Fruit fly (Drosophila melanogaster): Measurements from ENCODE around the gene CG7568.

Gene CG7568

DNA sequence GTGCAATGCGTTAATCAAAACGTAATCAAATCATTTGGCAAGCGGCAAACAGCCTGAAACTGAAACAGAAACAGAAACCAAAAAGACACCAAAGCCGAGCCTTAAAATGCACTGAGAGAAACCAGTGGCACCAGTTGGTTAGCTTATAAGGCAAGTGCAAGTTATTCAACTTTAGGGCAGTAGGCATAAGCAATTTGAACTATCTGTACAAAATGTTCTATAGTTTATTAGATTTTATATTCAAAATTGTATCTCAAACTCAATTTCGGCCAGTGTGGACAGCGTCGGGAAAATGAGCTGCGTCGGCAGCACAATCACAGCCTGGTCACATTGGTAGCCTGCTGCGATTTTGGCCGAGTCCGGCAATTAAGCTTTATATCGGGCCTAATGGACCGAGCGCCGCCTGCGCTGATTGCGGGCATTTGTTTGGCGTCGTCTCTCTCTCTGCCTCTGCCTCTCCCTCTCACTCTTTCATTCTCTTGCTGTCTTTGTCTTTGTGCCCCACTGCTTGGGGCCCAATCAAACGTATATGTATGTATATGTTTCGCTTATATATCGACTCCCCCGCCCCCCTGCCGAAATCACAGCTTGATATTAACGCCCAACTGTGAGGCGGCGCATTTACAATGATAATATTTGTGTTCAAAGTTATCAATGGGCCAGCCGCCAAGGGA lies 33.5 kb downstream of the CG7568 start (continued):
- TF ChIP-seq CG11902 (GFP tag; optimal IDR thresholded peaks at IDR 0.05) (peak; percentile 77), CG7368 (GFP tag; optimal IDR thresholded peaks at IDR 0.05) (peak; percentile 72), CG11762 (GFP tag; optimal IDR thresholded peaks at IDR 0.05; ENCODE audit: insufficient read depth) (peak; percentile 51), Met (GFP tag; optimal IDR thresholded peaks at IDR 0.05) (peak; percentile 87), dsx (GFP tag; optimal IDR thresholded peaks at IDR 0.05; ENCODE audit: poor library complexity, severe bottlenecking) (peak; percentile 31), CG3032 (tag; optimal IDR thresholded peaks at IDR 0.05) (peak; percentile 65), salr (GFP tag; optimal IDR thresholded peaks at IDR 0.05) (peak; percentile 32 to 44), dac (GFP tag; optimal IDR thresholded peaks at IDR 0.05) (peak; percentile 5), Hr4 (GFP tag; optimal IDR thresholded peaks at IDR 0.05) (peak; percentile 69), pdm3 (GFP tag; optimal IDR thresholded peaks at IDR 0.05) (peak; percentile 76), Sox102F (GFP tag; optimal IDR thresholded peaks at IDR 0.05) (peak; percentile 84), Hr38 (GFP tag; optimal IDR thresholded peaks at IDR 0.05) (no peak), CG6792 (GFP tag; optimal IDR thresholded peaks at IDR 0.05) (peak; percentile 82), CG8632 (GFP tag; optimal IDR thresholded peaks at IDR 0.05) (peak; percentile 63), CG1621 (tag; optimal IDR thresholded peaks at IDR 0.05) (peak; percentile 56), acj6 (GFP tag; optimal IDR thresholded peaks at IDR 0.05) (peak; percentile 81), Sox14 (GFP tag; optimal IDR thresholded peaks at IDR 0.05) (peak; percentile 82), CG3919 (GFP tag; optimal IDR thresholded peaks at IDR 0.05) (peak; percentile 82), esn (GFP tag; optimal IDR thresholded peaks at IDR 0.05) (peak; percentile 91), CG16779 (tag; optimal IDR thresholded peaks at IDR 0.05) (no peak), vri (GFP tag; optimal IDR thresholded peaks at IDR 0.05) (peak; percentile 68), CG32006 (GFP tag; optimal IDR thresholded peaks at IDR 0.05) (peak; percentile 72), Lpt (GFP tag; optimal IDR thresholded peaks at IDR 0.05) (peak; percentile 40), ss (GFP tag; optimal IDR thresholded peaks at IDR 0.05) (peak in 1 of 2 experiments; percentile 63), Eip75B (GFP tag; optimal IDR thresholded peaks at IDR 0.05) (peak; percentile 82), CG8319 (GFP tag; optimal IDR thresholded peaks at IDR 0.05) (peak; percentile 47), Smox (GFP tag; optimal IDR thresholded peaks at IDR 0.05) (peak; percentile 82), Eip78C (GFP tag) (peak; percentile 93), fd59A (GFP tag; optimal IDR thresholded peaks at IDR 0.05) (peak; percentile 40), fkh (GFP tag; optimal IDR thresholded peaks at IDR 0.05) (peak; percentile 20), spab (GFP tag; optimal IDR thresholded peaks at IDR 0.05) (peak; percentile 61), Ets96B (tag; optimal IDR thresholded peaks at IDR 0.05) (peak; percentile 67), Blimp-1 (GFP tag; optimal IDR thresholded peaks at IDR 0.05) (peak; percentile 62), topi (GFP tag; optimal IDR thresholded peaks at IDR 0.05) (peak; percentile 92)

DNA sequence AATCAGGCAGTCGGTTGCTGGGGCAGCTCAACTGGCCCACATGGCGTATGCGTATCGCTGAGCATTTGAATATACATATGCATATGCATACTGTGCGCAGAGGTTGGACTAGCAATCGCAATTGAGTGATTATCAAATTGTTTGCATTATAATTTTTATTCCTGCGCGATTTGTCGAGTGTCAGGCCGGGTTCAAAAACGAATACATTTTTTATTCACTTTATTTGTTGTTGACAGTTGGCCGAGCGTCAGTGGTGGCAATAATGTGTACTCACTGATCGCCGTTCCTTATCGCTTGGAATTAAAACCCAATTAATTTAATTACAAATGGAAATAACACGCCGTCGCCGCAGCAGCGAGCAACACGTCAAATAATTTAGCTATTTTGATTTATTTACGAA lies 34.9 kb downstream of the CG7568 start:
- TF ChIP-seq net (GFP tag; optimal IDR thresholded peaks at IDR 0.05): no peak
- TF ChIP-seq Eip78C (GFP tag): peak; percentile 25
- TF ChIP-seq svp (GFP tag): peak; percentile 95
- TF ChIP-seq fkh (GFP tag; optimal IDR thresholded peaks at IDR 0.05): peak; percentile 61

DNA sequence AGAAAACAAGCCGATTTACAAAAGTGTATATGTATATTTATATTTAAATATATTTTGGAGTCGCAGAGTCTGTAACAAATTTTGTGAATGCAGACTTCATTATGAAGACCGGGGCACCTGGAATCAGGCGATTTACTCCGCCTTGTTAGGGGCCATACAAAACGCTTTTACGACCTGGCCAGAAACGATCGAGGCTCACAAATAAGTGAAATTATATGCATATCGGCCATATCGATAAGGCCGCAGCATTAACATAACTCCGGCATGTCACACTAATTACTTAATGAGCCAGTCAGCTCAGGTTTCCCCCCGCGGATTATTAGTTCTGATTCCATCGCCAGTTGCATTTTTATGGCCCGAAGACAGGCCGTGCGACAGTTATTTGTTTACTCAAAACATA lies 38.1 kb downstream of the CG7568 start:
- TF ChIP-seq net (GFP tag; optimal IDR thresholded peaks at IDR 0.05) (no peak), fd85E (GFP tag; optimal IDR thresholded peaks at IDR 0.05) (no peak), CG11762 (GFP tag; optimal IDR thresholded peaks at IDR 0.05; ENCODE audit: insufficient read depth) (no peak), Hr38 (GFP tag; optimal IDR thresholded peaks at IDR 0.05) (no peak), CG1621 (tag; optimal IDR thresholded peaks at IDR 0.05) (no peak), Eip75B (GFP tag; optimal IDR thresholded peaks at IDR 0.05) (no peak), esn (GFP tag; optimal IDR thresholded peaks at IDR 0.05) (no peak)

Measured in whole organism, prepupa.